Worm (Caenorhabditis elegans) whole organism, midembryonic: ENCODE results near the gene F32D8.2.

Experiments used
- T22C8.4 ChIP-seq: fragments of 200-800 bp; sonication (Bioruptor generic); IDR thresholded peaks from 2 replicates; pipeline ENCODE4 v1.3.6; 2022; ENCODE audit warnings: missing genetic modification characterization, missing compliant biosample characterization
- cog-1 ChIP-seq: sonication (generic microtip); optimal IDR thresholded peaks from 2 replicates; lab custom pipeline; 2016; ENCODE audit warnings: missing genetic modification characterization, missing compliant biosample characterization
- flt-1 ChIP-seq: fragments of 200-800 bp; sonication (Bioruptor generic); IDR thresholded peaks from 2 replicates; pipeline ENCODE4 v1.3.6; 2022; ENCODE audit warnings: missing genetic modification characterization, missing compliant biosample characterization
- klf-2 ChIP-seq: fragments of 200-800 bp; sonication (Bioruptor generic); conservative IDR thresholded peaks from 2 replicates; pipeline ENCODE4 v1.3.6; 2022; ENCODE audit warnings: missing genetic modification reagents, missing genetic modification characterization, missing compliant biosample characterization
- med-1 ChIP-seq: sonication (generic microtip); optimal IDR thresholded peaks from 2 replicates; lab custom pipeline; 2017; ENCODE audit warnings: missing genetic modification characterization, mild to moderate bottlenecking, missing compliant biosample characterization, antibody characterized with exemption, missing genetic modification reagents; ENCODE audit not compliant: insufficient read depth
- ref-1 ChIP-seq: fragments of 200-800 bp; sonication (Bioruptor generic); conservative IDR thresholded peaks from 2 replicates; pipeline ENCODE4 v1.3.6; 2022; ENCODE audit warnings: missing genetic modification reagents, missing genetic modification characterization, missing compliant biosample characterization
- tab-1 ChIP-seq: fragments of 200-800 bp; sonication (Bioruptor generic); IDR thresholded peaks from 2 replicates; pipeline ENCODE4 v1.3.6; 2022; ENCODE audit warnings: missing genetic modification characterization, missing compliant biosample characterization
- ztf-23 ChIP-seq: fragments of 200-800 bp; sonication (Bioruptor generic); IDR thresholded peaks from 2 replicates; pipeline ENCODE4 v1.3.6; 2022; ENCODE audit warnings: missing genetic modification reagents, missing genetic modification characterization, missing compliant biosample characterization
- ztf-29 ChIP-seq: fragments of 200-800 bp; sonication (Bioruptor generic); IDR thresholded peaks from 2 replicates; pipeline ENCODE4 v1.3.6; 2022; ENCODE audit warnings: missing genetic modification reagents, missing genetic modification characterization, missing compliant biosample characterization

DNA sequence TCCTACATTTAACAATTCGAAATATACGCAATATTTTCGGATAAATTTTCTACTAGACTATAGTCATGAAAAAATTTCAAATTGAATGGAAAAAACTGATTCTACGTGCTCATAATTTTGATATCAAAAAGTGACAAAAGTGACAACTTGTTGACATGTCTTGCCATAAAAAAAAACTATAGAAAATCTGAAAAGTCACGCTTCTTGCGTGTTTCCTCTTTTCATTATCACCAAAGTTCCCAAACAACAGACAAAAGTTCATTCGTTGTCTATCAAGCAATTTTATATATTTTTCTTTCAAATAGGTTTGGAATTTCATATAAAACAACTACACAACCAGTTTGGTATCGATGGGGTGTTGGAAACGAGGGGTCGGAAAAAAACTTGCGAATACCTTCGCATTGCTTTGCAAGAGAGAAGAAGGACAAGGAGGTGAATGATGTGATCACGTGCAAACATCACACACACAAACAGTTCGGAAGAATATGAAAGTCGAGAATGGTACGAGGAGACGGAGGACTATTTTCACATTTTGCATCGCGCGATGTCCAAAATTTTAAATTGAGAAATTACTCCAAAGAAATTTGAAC is 24.4 kb upstream of the F32D8.2 start:
- no peak for TF ChIP-seq flt-1
- no peak for TF ChIP-seq klf-2 (GFP tag; lab: Robert Waterston, UW)
- no peak for TF ChIP-seq cog-1 (tag; lab: Kevin White, UChicago)
- TF ChIP-seq ztf-29, result no peak
- TF ChIP-seq ref-1 (GFP tag; lab: Robert Waterston, UW), result no peak
- TF ChIP-seq T22C8.4 (GFP tag; lab: Robert Waterston, UW), result no peak
- TF ChIP-seq med-1, result no peak
- no peak for TF ChIP-seq ztf-23
- TF ChIP-seq tab-1 (GFP tag; lab: Robert Waterston, UW), result no peak
